Fruit fly (Drosophila melanogaster) whole organism, embryonic: Measurements from ENCODE around the gene Arp6.

Experiments
- CG10565 ChIP-seq: fragments of 200-800 bp; sonication (Bioruptor generic); optimal IDR thresholded peaks from 3 replicates; lab custom pipeline; 2016; ENCODE audit warnings: missing biosample characterization, mild to moderate bottlenecking, missing genetic modification characterization
- CG11560 ChIP-seq: fragments of 200-800 bp; sonication (Bioruptor generic); IDR thresholded peaks from 3 replicates; pipeline ENCODE4 v1.3.6; 2022; ENCODE audit warnings: missing biosample characterization, missing genetic modification characterization
- CG11695 ChIP-seq: fragments of 200-800 bp; sonication (Bioruptor generic); IDR thresholded peaks from 3 replicates; pipeline ENCODE4 v1.3.6; 2022; ENCODE audit warnings: missing biosample characterization, missing genetic modification characterization
- CG12071 ChIP-seq: fragments of 200-800 bp; sonication (Bioruptor generic); optimal IDR thresholded peaks from 3 replicates; lab custom pipeline; 2018; ENCODE audit warnings: missing biosample characterization, mild to moderate bottlenecking, missing genetic modification characterization
- CG13287 ChIP-seq: fragments of 200-800 bp; sonication (Bioruptor generic); IDR thresholded peaks from 2 replicates; pipeline ENCODE4 v1.3.6; 2022; ENCODE audit warnings: missing biosample characterization, missing genetic modification characterization; ENCODE audit not compliant: partially characterized antibody
- CG16813 ChIP-seq: fragments of 200-800 bp; sonication (Bioruptor generic); IDR thresholded peaks from 3 replicates; pipeline ENCODE4 v1.3.6; 2022; ENCODE audit warnings: missing biosample characterization, missing genetic modification characterization; ENCODE audit not compliant: partially characterized antibody
- CG2120 ChIP-seq: fragments of 200-800 bp; sonication (Bioruptor generic); optimal IDR thresholded peaks from 3 replicates; lab custom pipeline; 2016; ENCODE audit warnings: missing biosample characterization, missing genetic modification characterization
- CG31365 ChIP-seq: fragments of 200-800 bp; sonication (Bioruptor generic); optimal IDR thresholded peaks from 2 replicates; lab custom pipeline; 2018; ENCODE audit warnings: missing biosample characterization, mild to moderate bottlenecking, missing genetic modification characterization
- CG31441 ChIP-seq: fragments of 200-800 bp; sonication (Bioruptor generic); IDR thresholded peaks from 2 replicates; pipeline ENCODE4 v1.3.6; 2022; ENCODE audit warnings: missing biosample characterization, missing genetic modification characterization
- CG3407 ChIP-seq: fragments of 200-800 bp; sonication (Bioruptor generic); optimal IDR thresholded peaks from 2 replicates; lab custom pipeline; 2018; ENCODE audit warnings: missing biosample characterization, mild to moderate bottlenecking, missing genetic modification characterization
- CG34224 ChIP-seq: fragments of 200-800 bp; sonication (Bioruptor generic); IDR thresholded peaks from 3 replicates; pipeline ENCODE4 v1.3.6; 2022; ENCODE audit warnings: missing biosample characterization, missing genetic modification characterization; ENCODE audit not compliant: partially characterized antibody
- CG3847 ChIP-seq: fragments of 200-800 bp; sonication (Bioruptor generic); IDR thresholded peaks from 2 replicates; pipeline ENCODE4 v1.3.6; 2022; ENCODE audit warnings: missing biosample characterization, missing genetic modification characterization
- CG3995 ChIP-seq: fragments of 200-800 bp; sonication (Bioruptor generic); optimal IDR thresholded peaks from 3 replicates; lab custom pipeline; 2016; ENCODE audit warnings: missing biosample characterization, missing genetic modification characterization
- CG43689 ChIP-seq: fragments of 200-800 bp; sonication (Bioruptor generic); IDR thresholded peaks from 2 replicates; pipeline ENCODE4 v1.3.6; 2022; ENCODE audit warnings: missing biosample characterization, missing genetic modification characterization
- CG4404 ChIP-seq: fragments of 200-800 bp; sonication (Bioruptor generic); IDR thresholded peaks from 2 replicates; pipeline ENCODE4 v1.3.6; 2022; ENCODE audit warnings: missing biosample characterization, missing genetic modification characterization
- CG4820 ChIP-seq: fragments of 200-800 bp; sonication (Bioruptor generic); optimal IDR thresholded peaks from 3 replicates; lab custom pipeline; 2016; ENCODE audit warnings: missing biosample characterization, missing genetic modification characterization
- CG6791 ChIP-seq: fragments of 200-800 bp; sonication (Bioruptor generic); IDR thresholded peaks from 3 replicates; pipeline ENCODE4 v1.3.6; 2022; ENCODE audit warnings: missing biosample characterization, missing genetic modification characterization; ENCODE audit not compliant: partially characterized antibody
- CG7372 ChIP-seq: fragments of 200-800 bp; sonication (Bioruptor generic); IDR thresholded peaks from 2 replicates; pipeline ENCODE4 v1.3.6; 2022; ENCODE audit warnings: missing biosample characterization, missing genetic modification characterization
- CG7556 ChIP-seq: fragments of 200-800 bp; sonication (Bioruptor generic); optimal IDR thresholded peaks from 2 replicates; lab custom pipeline; 2017; ENCODE audit warnings: missing biosample characterization, mild to moderate bottlenecking, missing genetic modification characterization
- CG7963 ChIP-seq: fragments of 200-800 bp; sonication (Bioruptor generic); IDR thresholded peaks from 3 replicates; pipeline ENCODE4 v1.3.6; 2022; ENCODE audit warnings: missing biosample characterization, missing genetic modification characterization; ENCODE audit not compliant: partially characterized antibody
- CTCF ChIP-seq: fragments of 200-800 bp; sonication (Bioruptor generic); optimal IDR thresholded peaks from 2 replicates; lab custom pipeline; 2017; ENCODE audit warnings: missing biosample characterization, mild to moderate bottlenecking, missing genetic modification characterization, moderate library complexity
- Chrac-16 ChIP-seq: fragments of 200-800 bp; sonication (Bioruptor generic); optimal IDR thresholded peaks from 3 replicates; lab custom pipeline; 2016; ENCODE audit warnings: missing biosample characterization, missing genetic modification characterization
- CkIIα-i1 ChIP-seq: fragments of 200-800 bp; sonication (Bioruptor generic); IDR thresholded peaks from 2 replicates; pipeline ENCODE4 v1.3.6; 2022; ENCODE audit warnings: missing biosample characterization, missing genetic modification characterization
- Dek ChIP-seq: fragments of 200-800 bp; sonication (Bioruptor generic); optimal IDR thresholded peaks from 3 replicates; lab custom pipeline; 2019; ENCODE audit warnings: missing biosample characterization, mild to moderate bottlenecking, missing genetic modification characterization, moderate library complexity
- Doc3 ChIP-seq: fragments of 200-800 bp; sonication (Bioruptor generic); IDR thresholded peaks from 3 replicates; pipeline ENCODE4 v1.3.6; 2022; ENCODE audit warnings: missing biosample characterization, missing genetic modification characterization; ENCODE audit not compliant: partially characterized antibody
- Dp ChIP-seq: fragments of 200-800 bp; sonication (Bioruptor generic); optimal IDR thresholded peaks from 2 replicates; lab custom pipeline; 2018; ENCODE audit warnings: missing biosample characterization, mild to moderate bottlenecking, missing genetic modification characterization, moderate library complexity
- Dref ChIP-seq: fragments of 200-800 bp; sonication (Bioruptor generic); IDR thresholded peaks from 2 replicates; pipeline ENCODE4 v1.3.6; 2022; ENCODE audit warnings: missing biosample characterization, missing genetic modification characterization
- Ets65A ChIP-seq: fragments of 200-800 bp; sonication (Bioruptor generic); peaks from one replicate; lab custom pipeline; 2016; ENCODE audit warnings: missing biosample characterization, missing genetic modification characterization
- HmgZ ChIP-seq: fragments of 200-800 bp; sonication (Bioruptor generic); optimal IDR thresholded peaks from 2 replicates; lab custom pipeline; 2018; ENCODE audit warnings: missing biosample characterization, mild to moderate bottlenecking, missing genetic modification characterization
- Lim3 ChIP-seq: fragments of 200-800 bp; sonication (Bioruptor generic); IDR thresholded peaks from 2 replicates; pipeline ENCODE4 v1.3.6; 2022; ENCODE audit warnings: missing biosample characterization, missing genetic modification characterization
- Nf-YA ChIP-seq: fragments of 200-800 bp; sonication (Bioruptor generic); IDR thresholded peaks from 2 replicates; pipeline ENCODE4 v1.3.6; 2022; ENCODE audit warnings: missing biosample characterization, missing genetic modification characterization
- Scr ChIP-seq: fragments of 200-800 bp; sonication (Bioruptor generic); IDR thresholded peaks from 2 replicates; pipeline ENCODE4 v1.3.6; 2022; ENCODE audit warnings: missing biosample characterization, missing genetic modification characterization; ENCODE audit not compliant: partially characterized antibody
- Sry-β ChIP-seq: fragments of 200-800 bp; sonication (Bioruptor generic); optimal IDR thresholded peaks from 2 replicates; lab custom pipeline; 2018; ENCODE audit warnings: missing biosample characterization, mild to moderate bottlenecking, missing genetic modification characterization, moderate library complexity
- Ssrp ChIP-seq: fragments of 200-800 bp; sonication (Bioruptor generic); optimal IDR thresholded peaks from 2 replicates; lab custom pipeline; 2018; ENCODE audit warnings: missing biosample characterization, mild to moderate bottlenecking, missing genetic modification characterization, moderate library complexity
- YL-1 ChIP-seq: fragments of 200-800 bp; sonication (Bioruptor generic); optimal IDR thresholded peaks from 3 replicates; lab custom pipeline; 2017; ENCODE audit warnings: missing biosample characterization, mild to moderate bottlenecking, missing genetic modification characterization
- cato ChIP-seq: fragments of 200-800 bp; sonication (Bioruptor generic); optimal IDR thresholded peaks from 2 replicates; lab custom pipeline; 2016; ENCODE audit warnings: missing biosample characterization, missing genetic modification characterization, borderline replicate concordance
- cg ChIP-seq: fragments of 200-800 bp; sonication (Bioruptor generic); optimal IDR thresholded peaks from 3 replicates; lab custom pipeline; 2019; ENCODE audit warnings: missing biosample characterization, mild to moderate bottlenecking, missing genetic modification characterization, moderate library complexity
- da ChIP-seq: fragments of 200-800 bp; sonication (Bioruptor generic); optimal IDR thresholded peaks from 2 replicates; lab custom pipeline; 2016; ENCODE audit warnings: missing biosample characterization, missing genetic modification characterization
- danr ChIP-seq: fragments of 200-800 bp; sonication (Bioruptor generic); IDR thresholded peaks from 2 replicates; pipeline ENCODE4 v1.3.6; 2022; ENCODE audit warnings: missing biosample characterization, missing genetic modification characterization
- dmrt99B ChIP-seq: fragments of 200-800 bp; sonication (Bioruptor generic); optimal IDR thresholded peaks from 2 replicates; lab custom pipeline; 2018; ENCODE audit warnings: missing biosample characterization, mild to moderate bottlenecking, missing genetic modification characterization, moderate library complexity
- hbn ChIP-seq: fragments of 200-800 bp; sonication (Bioruptor generic); IDR thresholded peaks from 2 replicates; pipeline ENCODE4 v1.3.6; 2022; ENCODE audit warnings: missing biosample characterization, missing genetic modification characterization; ENCODE audit not compliant: partially characterized antibody
- p53 ChIP-seq: fragments of 200-800 bp; sonication (Bioruptor generic); optimal IDR thresholded peaks from 2 replicates; lab custom pipeline; 2016; ENCODE audit warnings: missing biosample characterization, missing genetic modification characterization
- pros ChIP-seq: fragments of 200-800 bp; sonication (Bioruptor generic); optimal IDR thresholded peaks from 3 replicates; lab custom pipeline; 2019; ENCODE audit warnings: missing biosample characterization, mild to moderate bottlenecking, missing genetic modification characterization, moderate library complexity
- run ChIP-seq: fragments of 200-800 bp; sonication (Bioruptor generic); optimal IDR thresholded peaks from 3 replicates; lab custom pipeline; 2018; ENCODE audit warnings: missing biosample characterization, mild to moderate bottlenecking, missing genetic modification characterization
- tna ChIP-seq: fragments of 200-800 bp; sonication (Bioruptor generic); IDR thresholded peaks from 2 replicates; pipeline ENCODE4 v1.3.6; 2022; ENCODE audit warnings: missing biosample characterization, missing genetic modification characterization; ENCODE audit not compliant: partially characterized antibody
- toy ChIP-seq: fragments of 200-800 bp; sonication (Bioruptor generic); IDR thresholded peaks from 2 replicates; pipeline ENCODE4 v1.3.6; 2022; ENCODE audit warnings: missing biosample characterization, missing genetic modification characterization
- unpg ChIP-seq: fragments of 200-800 bp; sonication (Bioruptor generic); optimal IDR thresholded peaks from 3 replicates; lab custom pipeline; 2018; ENCODE audit warnings: missing biosample characterization, mild to moderate bottlenecking, missing genetic modification characterization, moderate library complexity
- usp ChIP-seq: fragments of >200 bp; optimal IDR thresholded peaks from 2 replicates; lab custom pipeline; 2017; ENCODE audit warnings: missing biosample characterization, missing genetic modification characterization
- vvl ChIP-seq: fragments of 200-800 bp; sonication (Bioruptor generic); IDR thresholded peaks from 2 replicates; pipeline ENCODE4 v1.3.6; 2022; ENCODE audit warnings: missing biosample characterization, missing genetic modification characterization
- z ChIP-seq: fragments of 200-800 bp; sonication (Bioruptor generic); IDR thresholded peaks from 3 replicates; pipeline ENCODE4 v1.3.6; 2022; ENCODE audit warnings: missing biosample characterization, missing genetic modification characterization
- zen ChIP-seq: fragments of 200-800 bp; sonication (Bioruptor generic); optimal IDR thresholded peaks from 3 replicates; lab custom pipeline; 2018; ENCODE audit warnings: missing biosample characterization, mild to moderate bottlenecking, missing genetic modification characterization, moderate library complexity
- zf30C ChIP-seq: fragments of 200-800 bp; sonication (Bioruptor generic); optimal IDR thresholded peaks from 3 replicates; lab custom pipeline; 2018; ENCODE audit warnings: missing biosample characterization, mild to moderate bottlenecking, missing genetic modification characterization

Arp6 gene

DNA sequence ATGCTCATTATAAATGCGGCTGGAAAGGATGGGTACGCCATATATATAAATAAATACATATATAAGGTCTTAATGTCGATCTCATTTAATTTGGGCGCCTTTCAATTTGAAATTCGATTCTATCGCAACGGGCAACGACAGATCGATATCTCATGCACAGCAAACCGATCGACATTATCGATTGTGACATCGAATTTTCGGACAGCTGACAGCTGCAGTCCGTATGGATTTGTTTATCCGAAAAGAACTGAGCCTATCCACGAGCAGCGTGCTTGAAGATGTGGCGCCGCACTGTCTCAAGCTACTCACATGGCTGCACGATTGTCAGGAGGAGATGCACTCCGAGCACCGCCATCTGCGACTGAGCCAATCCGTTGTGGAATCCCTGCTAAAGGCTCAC lies 5.0 kb downstream of the Arp6 start, which contains the start of gene CG8191 (continued):
- TF ChIP-seq CG7963 (GFP tag; lab: Robert Waterston, UW) (peak; percentile 61; the same call in 1 of the 3 replicates), z (GFP tag; lab: Robert Waterston, UW) (no peak), CG13287 (peak; percentile 77), CG7556 (GFP tag; lab: Kevin White, UChicago) (no peak), tna (GFP tag; lab: Robert Waterston, UW) (peak; percentile 84), usp (GFP tag; lab: Kevin White, UChicago) (no peak), CG3995 (peak; percentile 88), Doc3 (GFP tag; lab: Robert Waterston, UW) (peak; percentile 72), Ets65A (no peak), Scr (peak; percentile 66), vvl (GFP tag; lab: Robert Waterston, UW) (no peak), CG7372 (GFP tag; lab: Robert Waterston, UW) (no peak), Sry-β (peak; percentile 17), CG3847 (GFP tag; lab: Robert Waterston, UW) (no peak), CG31365 (no peak), cg (GFP tag; lab: Kevin White, UChicago) (no peak), CTCF (GFP tag; lab: Kevin White, UChicago) (no peak), CG6791 (peak; percentile 86), Chrac-16 (GFP tag; lab: Kevin White, UChicago) (no peak), CG31441 (GFP tag; lab: Robert Waterston, UW) (no peak), CG43689 (GFP tag; lab: Robert Waterston, UW) (no peak), zen (tag; lab: Kevin White, UChicago) (no peak), CG16813 (GFP tag; lab: Robert Waterston, UW) (peak; percentile 68), CG4820 (no peak), p53 (GFP tag; lab: Kevin White, UChicago) (no peak), CG11560 (tag; lab: Robert Waterston, UW) (no peak), Ssrp (no peak), Dp (peak; percentile 85), Nf-YA (GFP tag; lab: Robert Waterston, UW) (no peak), zf30C (GFP tag; lab: Kevin White, UChicago) (no peak), da (no peak), CkIIα-i1 (GFP tag; lab: Robert Waterston, UW) (no peak), Dek (tag; lab: Kevin White, UChicago) (no peak), CG10565 (GFP tag; lab: Kevin White, UChicago) (no peak), CG3407 (no peak), toy (GFP tag; lab: Robert Waterston, UW) (no peak), CG34224 (peak; percentile 80), CG4404 (GFP tag; lab: Robert Waterston, UW) (no peak), Dref (GFP tag; lab: Robert Waterston, UW) (peak; percentile 82), CG2120 (GFP tag; lab: Kevin White, UChicago) (no peak), cato (GFP tag; lab: Kevin White, UChicago) (no peak), Lim3 (GFP tag; lab: Robert Waterston, UW) (no peak), run (tag; lab: Kevin White, UChicago) (no peak), hbn (GFP tag; lab: Robert Waterston, UW) (peak; percentile 69), danr (GFP tag; lab: Robert Waterston, UW) (no peak), CG12071 (GFP tag; lab: Kevin White, UChicago) (no peak), CG11695 (GFP tag; lab: Robert Waterston, UW) (no peak), YL-1 (peak; percentile 23), unpg (GFP tag; lab: Kevin White, UChicago) (no peak), dmrt99B (tag; lab: Kevin White, UChicago) (no peak), pros (no peak), HmgZ (tag; lab: Kevin White, UChicago) (no peak)
